Worm (Caenorhabditis elegans) whole organism, mixed stage, embryonic: ENCODE measurements around the gene K04C1.3.

Source experiments
- blmp-1 ChIP-seq: fragments of 150-350 bp; optimal IDR thresholded peaks from 2 replicates; lab custom pipeline; 2014; ENCODE audit warnings: missing biosample characterization, missing genetic modification characterization
- ceh-39 ChIP-seq: fragments of 150-350 bp; optimal IDR thresholded peaks from 2 replicates; lab custom pipeline; 2014; ENCODE audit warnings: missing biosample characterization, missing genetic modification characterization
- ces-1 ChIP-seq: fragments of 150-350 bp; optimal IDR thresholded peaks from 2 replicates; lab custom pipeline; 2014; ENCODE audit warnings: missing biosample characterization, missing genetic modification reagents, missing genetic modification characterization
- lin-13 ChIP-seq: fragments of 150-350 bp; optimal IDR thresholded peaks from 2 replicates; lab custom pipeline; 2014; ENCODE audit warnings: missing biosample characterization, missing genetic modification characterization
- lsy-2 ChIP-seq: fragments of 150-350 bp; optimal IDR thresholded peaks from 2 replicates; lab custom pipeline; 2014; ENCODE audit warnings: missing biosample characterization, missing genetic modification characterization
- mep-1 ChIP-seq: fragments of 150-350 bp; optimal IDR thresholded peaks from 2 replicates; lab custom pipeline; 2017; ENCODE audit warnings: missing biosample characterization, missing genetic modification reagents, missing genetic modification characterization, inconsistent platforms
- nhr-76 ChIP-seq: sonication (generic microtip); optimal IDR thresholded peaks from 2 replicates; lab custom pipeline; 2017; ENCODE audit warnings: missing biosample characterization, missing genetic modification characterization
- snpc-4 ChIP-seq: fragments of 150-350 bp; optimal IDR thresholded peaks from 2 replicates; lab custom pipeline; 2014; ENCODE audit warnings: missing biosample characterization, missing genetic modification characterization
- unc-39 ChIP-seq: fragments of 150-350 bp; optimal IDR thresholded peaks from 2 replicates; lab custom pipeline; 2014; ENCODE audit warnings: missing biosample characterization, missing genetic modification characterization
- ztf-11 ChIP-seq: fragments of 150-350 bp; optimal IDR thresholded peaks from 2 replicates; lab custom pipeline; 2014; ENCODE audit warnings: missing biosample characterization, missing genetic modification characterization

DNA sequence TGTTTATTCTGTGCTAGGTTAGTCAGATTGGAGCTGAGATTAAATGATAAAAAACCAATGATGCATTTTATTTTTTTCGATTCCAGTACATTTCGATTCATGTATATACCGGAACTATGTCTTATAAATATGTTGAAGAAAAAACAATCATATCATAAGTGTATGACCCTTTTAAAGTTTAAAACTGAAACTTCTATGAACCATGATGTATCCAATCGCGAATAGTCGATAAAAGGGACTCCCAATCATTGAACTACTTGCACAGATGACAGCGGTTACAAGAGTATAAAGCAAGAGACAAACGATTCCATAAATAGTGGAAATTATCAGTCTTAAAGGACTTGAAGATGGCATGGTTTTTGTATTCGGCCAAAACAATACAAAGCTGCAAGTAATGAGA, 8.3 kb downstream of the K04C1.3 start, which contains the start of gene srg-37:
- TF ChIP-seq lin-13 (tag; lab: Kevin White, UChicago) (no peak), ztf-11 (tag; lab: Kevin White, UChicago) (no peak), mep-1 (no peak), ces-1 (GFP tag; lab: Kevin White, UChicago) (no peak), ceh-39 (tag; lab: Kevin White, UChicago) (no peak), snpc-4 (tag; lab: Kevin White, UChicago) (no peak), lsy-2 (tag; lab: Kevin White, UChicago) (no peak), unc-39 (tag; lab: Kevin White, UChicago) (no peak), nhr-76 (tag; lab: Kevin White, UChicago) (no peak), blmp-1 (tag; lab: Kevin White, UChicago) (no peak)
